Fruit fly (Drosophila melanogaster): ENCODE data around the gene CG15888.
A peak's percentile ranks its signal among the peaks of the same experiment; 100 is the strongest.

CG15888 gene

DNA sequence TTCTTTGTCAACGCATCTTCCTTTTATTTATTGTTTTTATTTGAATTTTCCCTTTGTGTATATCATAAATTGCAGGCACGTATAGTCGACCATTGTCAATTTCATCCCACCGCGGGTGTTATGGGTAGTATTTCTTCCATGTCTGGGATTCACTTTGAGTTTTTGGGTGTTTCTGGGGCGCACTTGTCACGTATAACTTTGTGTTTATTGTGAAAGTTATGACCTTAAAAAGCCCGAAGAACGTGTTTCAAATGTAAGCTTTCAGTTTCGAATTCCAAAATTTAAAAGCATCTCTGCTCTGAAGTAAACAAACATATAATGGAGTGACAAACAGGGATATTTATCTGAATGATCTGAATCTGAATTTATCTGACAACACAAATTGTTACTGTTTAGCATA lies 20.3 kb upstream of the CG15888 start:
- TF ChIP-seq fd96Ca (GFP tag; IDR thresholded peaks at IDR 0.05): no peak
- TF ChIP-seq CG13204 (GFP tag; optimal IDR thresholded peaks at IDR 0.05): no peak
- no peak for TF ChIP-seq CG8159 (tag; optimal IDR thresholded peaks at IDR 0.05)
- no peak for TF ChIP-seq EcR (GFP tag; optimal IDR thresholded peaks at IDR 0.05)
- no peak for TF ChIP-seq CG9948 (tag; optimal IDR thresholded peaks at IDR 0.05)
- no peak for TF ChIP-seq Ets98B (GFP tag; IDR thresholded peaks at IDR 0.05)
- TF ChIP-seq CG17806 (tag; optimal IDR thresholded peaks at IDR 0.05): no peak
- TF ChIP-seq D1 (tag; optimal IDR thresholded peaks at IDR 0.05): no peak
- TF ChIP-seq CG34367 (tag; optimal IDR thresholded peaks at IDR 0.05): no peak
- TF ChIP-seq CG15710 (tag; optimal IDR thresholded peaks at IDR 0.05): no peak
- no peak for TF ChIP-seq Snoo (tag; optimal IDR thresholded peaks at IDR 0.05)
- TF ChIP-seq CG8301 (tag; optimal IDR thresholded peaks at IDR 0.05): no peak
- TF ChIP-seq CG12605 (GFP tag; IDR thresholded peaks at IDR 0.05): no peak
- TF ChIP-seq Pif1B (GFP tag; optimal IDR thresholded peaks at IDR 0.05): no peak
- no peak for TF ChIP-seq CG14655 (GFP tag; optimal IDR thresholded peaks at IDR 0.05)

DNA sequence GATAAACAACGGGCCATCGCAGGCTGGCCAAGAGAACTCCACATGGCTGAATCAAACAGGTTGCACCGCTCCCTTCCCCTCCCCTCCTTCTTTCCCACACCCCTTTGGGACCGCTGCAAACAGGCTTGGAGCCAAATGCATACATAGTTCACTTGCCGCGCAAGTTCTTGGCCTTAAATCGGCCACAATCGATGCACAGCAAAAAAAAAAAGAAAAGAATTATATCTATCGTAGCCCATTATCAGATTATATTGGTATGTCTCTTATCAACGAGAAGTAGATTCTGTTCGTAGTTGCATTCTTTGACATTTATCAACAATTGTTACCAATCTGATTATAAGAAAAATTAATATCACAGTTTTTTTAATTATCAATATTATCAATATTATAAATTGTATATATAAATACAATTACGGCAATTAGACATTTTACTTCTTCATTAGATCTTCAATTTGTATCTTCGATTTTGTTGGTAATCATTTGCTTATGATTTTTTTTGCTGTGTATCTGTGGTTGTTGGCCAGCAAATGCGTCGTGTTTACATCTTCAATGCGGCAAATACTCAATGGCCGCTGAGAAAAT lies 19.1 kb upstream of the CG15888 start:
- TF ChIP-seq Snoo (tag; optimal IDR thresholded peaks at IDR 0.05) (peak; percentile 84), CG4496 (GFP tag; IDR thresholded peaks at IDR 0.05) (peak; percentile 51; the same call in 1 of the 3 replicates), CG9948 (tag; optimal IDR thresholded peaks at IDR 0.05) (peak; percentile 90), CG14655 (GFP tag; optimal IDR thresholded peaks at IDR 0.05) (peak; percentile 96), D1 (tag; optimal IDR thresholded peaks at IDR 0.05) (peak; percentile 73), CG8301 (tag; optimal IDR thresholded peaks at IDR 0.05) (peak; percentile 88), CG32121 (GFP tag; IDR thresholded peaks at IDR 0.05) (no peak), CG13204 (GFP tag; optimal IDR thresholded peaks at IDR 0.05) (peak; percentile 58), EcR (GFP tag; optimal IDR thresholded peaks at IDR 0.05) (peak; percentile 55), Pif1B (GFP tag; optimal IDR thresholded peaks at IDR 0.05) (peak; percentile 68), Ets98B (GFP tag; IDR thresholded peaks at IDR 0.05) (peak; percentile 45), rn (GFP tag; IDR thresholded peaks at IDR 0.05) (no peak), CG8159 (tag; optimal IDR thresholded peaks at IDR 0.05) (peak; percentile 91), fd96Ca (GFP tag; IDR thresholded peaks at IDR 0.05) (no peak; the same call in 1 of the 3 replicates), Pif1A (GFP tag; optimal IDR thresholded peaks at IDR 0.05) (peak; percentile 62), CG15710 (tag; optimal IDR thresholded peaks at IDR 0.05) (peak; percentile 84), CG17806 (tag; optimal IDR thresholded peaks at IDR 0.05) (peak; percentile 82), gl (tag; optimal IDR thresholded peaks at IDR 0.05) (peak; percentile 11), CG10348 (GFP tag; IDR thresholded peaks at IDR 0.05) (no peak), CG12605 (GFP tag; IDR thresholded peaks at IDR 0.05) (peak; percentile 65), CG34367 (tag; optimal IDR thresholded peaks at IDR 0.05) (peak; percentile 77)

DNA sequence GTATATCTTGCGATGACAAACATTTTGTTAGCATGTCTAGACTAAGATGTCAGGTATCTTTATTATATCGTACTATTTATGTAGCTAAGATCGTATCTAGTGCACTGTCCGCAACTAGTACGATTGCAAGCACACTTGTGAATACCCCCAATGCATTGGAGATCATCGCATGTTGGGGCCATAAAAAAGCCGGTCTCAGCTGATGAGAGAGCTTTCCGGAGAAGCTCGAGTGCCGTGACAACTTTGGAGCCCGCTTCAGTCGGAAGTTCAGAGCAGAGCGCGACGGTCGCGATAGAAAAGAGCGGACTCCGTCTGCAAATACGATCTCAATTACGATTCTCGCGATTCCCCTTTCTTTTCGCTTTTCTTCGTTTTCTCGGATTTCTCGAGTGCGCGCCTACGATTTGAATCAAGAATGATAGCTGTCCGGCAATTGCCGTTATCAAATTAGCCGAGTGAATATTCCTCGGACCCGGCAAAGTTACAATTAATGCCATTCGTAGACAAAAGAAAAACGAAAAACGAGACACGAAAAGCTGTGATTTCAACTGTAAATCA lies 18.3 kb upstream of the CG15888 start:
- TF ChIP-seq gl (tag; optimal IDR thresholded peaks at IDR 0.05) (no peak), CG4496 (GFP tag; IDR thresholded peaks at IDR 0.05) (peak; percentile 83), CG12605 (GFP tag; IDR thresholded peaks at IDR 0.05) (no peak), EcR (GFP tag; optimal IDR thresholded peaks at IDR 0.05) (no peak), fd96Ca (GFP tag; IDR thresholded peaks at IDR 0.05) (peak; percentile 29; the same call in 1 of the 3 replicates)

DNA sequence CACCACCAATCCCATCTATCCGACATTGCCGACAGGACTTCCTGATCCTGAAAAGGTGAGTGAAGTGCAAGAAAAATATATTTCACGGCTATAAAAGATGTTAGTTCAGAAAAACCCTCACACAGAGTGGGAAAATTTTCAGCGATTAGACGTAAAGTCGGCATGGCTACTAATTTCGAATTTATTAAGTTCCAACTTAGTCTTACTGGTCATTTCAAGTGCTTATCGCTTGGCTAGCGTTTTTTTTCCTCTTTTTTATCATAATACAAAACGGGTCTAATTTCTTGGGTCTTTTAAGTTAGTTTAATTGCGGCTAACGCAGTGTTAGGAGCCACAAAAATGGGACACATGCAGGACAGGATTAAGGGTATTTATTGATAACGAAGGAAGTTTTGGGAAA lies 16.8 kb upstream of the CG15888 start, which contains the start of gene CG43208:
Gene CG43208 (plus strand): TSS at position 301 of the 400 bp plus-strand sequence.
- TF ChIP-seq D1 (tag; optimal IDR thresholded peaks at IDR 0.05) (no peak), CG8159 (tag; optimal IDR thresholded peaks at IDR 0.05) (no peak)

DNA sequence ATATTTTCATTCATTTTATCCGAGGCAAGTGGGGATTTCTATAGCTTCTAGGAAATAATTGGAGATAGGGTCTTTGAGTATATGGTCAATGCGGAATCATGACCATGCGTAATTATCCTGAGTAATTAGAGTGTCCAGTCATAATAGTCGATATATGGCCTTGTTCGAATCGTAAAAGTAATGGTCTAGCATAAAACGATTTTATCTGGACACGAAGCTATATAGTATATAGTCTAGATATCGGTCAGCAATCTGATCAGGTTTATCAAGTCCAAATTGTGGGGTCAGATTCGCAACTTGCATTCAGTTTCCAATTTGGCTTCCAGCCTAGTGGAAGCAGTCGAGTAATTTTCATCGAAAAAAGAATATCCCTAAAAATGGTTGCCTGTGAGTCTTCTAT lies 16.0 kb upstream of the CG15888 start, which contains the start of gene CG32473:
Gene CG32473 (plus strand): TSS at position 301 of the 400 bp plus-strand sequence.
- TF ChIP-seq Pif1A (GFP tag; optimal IDR thresholded peaks at IDR 0.05): no peak
- no peak for TF ChIP-seq Snoo (tag; optimal IDR thresholded peaks at IDR 0.05)
- no peak for TF ChIP-seq CG9948 (tag; optimal IDR thresholded peaks at IDR 0.05)
- no peak for TF ChIP-seq D1 (tag; optimal IDR thresholded peaks at IDR 0.05)
- no peak for TF ChIP-seq CG4496 (GFP tag; IDR thresholded peaks at IDR 0.05)
- TF ChIP-seq CG8301 (tag; optimal IDR thresholded peaks at IDR 0.05): no peak
- no peak for TF ChIP-seq EcR (GFP tag; optimal IDR thresholded peaks at IDR 0.05)
- no peak for TF ChIP-seq Ets98B (GFP tag; IDR thresholded peaks at IDR 0.05)
- no peak for TF ChIP-seq CG34367 (tag; optimal IDR thresholded peaks at IDR 0.05)
- no peak for TF ChIP-seq CG13204 (GFP tag; optimal IDR thresholded peaks at IDR 0.05)
- no peak for TF ChIP-seq CG8159 (tag; optimal IDR thresholded peaks at IDR 0.05)
- TF ChIP-seq CG32121 (GFP tag; IDR thresholded peaks at IDR 0.05): no peak
- no peak for TF ChIP-seq Pif1B (GFP tag; optimal IDR thresholded peaks at IDR 0.05)
- TF ChIP-seq CG12605 (GFP tag; IDR thresholded peaks at IDR 0.05): no peak
- TF ChIP-seq rn (GFP tag; IDR thresholded peaks at IDR 0.05): no peak
- no peak for TF ChIP-seq CG17806 (tag; optimal IDR thresholded peaks at IDR 0.05)
- no peak for TF ChIP-seq fd96Ca (GFP tag; IDR thresholded peaks at IDR 0.05)
- no peak for TF ChIP-seq CG15710 (tag; optimal IDR thresholded peaks at IDR 0.05)

DNA sequence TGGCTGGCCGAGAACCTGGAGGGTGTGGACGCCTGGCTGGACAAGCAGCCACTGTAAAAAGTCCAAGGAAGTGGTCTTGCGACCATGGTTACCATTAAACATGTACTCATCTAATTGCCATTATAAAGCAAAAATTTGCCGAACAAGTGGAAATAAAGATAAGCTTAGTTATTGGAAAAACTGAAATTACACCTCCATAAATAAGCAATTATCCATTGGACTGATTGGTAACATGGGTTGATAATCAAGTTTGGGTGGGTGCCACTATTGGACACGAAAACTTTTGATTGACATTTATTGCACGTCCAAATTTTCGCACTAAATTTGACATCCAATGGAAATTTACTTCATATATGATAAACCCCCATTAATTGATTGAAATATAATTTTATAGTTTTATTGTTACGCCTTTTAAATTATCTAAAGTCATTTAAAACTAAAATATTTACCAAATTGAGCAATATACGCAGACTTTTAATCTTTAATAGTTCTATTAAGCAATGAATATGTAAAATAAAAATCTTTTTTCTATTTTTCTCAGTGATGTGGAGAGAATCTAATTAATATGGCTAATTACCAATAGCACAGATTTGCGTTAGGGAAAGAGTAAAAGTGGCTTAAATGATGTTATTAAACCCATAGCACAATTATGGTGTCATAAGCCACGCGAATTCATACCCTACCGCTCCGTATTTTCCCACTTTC lies 11.9 kb upstream of the CG15888 start, which contains the start of gene CG8774:
Gene CG8774 (plus strand): TSS at position 655 of the 705 bp plus-strand sequence.
- TF ChIP-seq EcR (GFP tag; optimal IDR thresholded peaks at IDR 0.05) (no peak), gl (tag; optimal IDR thresholded peaks at IDR 0.05) (no peak), CG14655 (GFP tag; optimal IDR thresholded peaks at IDR 0.05) (no peak), CG8301 (tag; optimal IDR thresholded peaks at IDR 0.05) (no peak), CG34367 (tag; optimal IDR thresholded peaks at IDR 0.05) (no peak), Pif1A (GFP tag; optimal IDR thresholded peaks at IDR 0.05) (no peak), CG9948 (tag; optimal IDR thresholded peaks at IDR 0.05) (no peak), CG13204 (GFP tag; optimal IDR thresholded peaks at IDR 0.05) (no peak), CG4496 (GFP tag; IDR thresholded peaks at IDR 0.05) (no peak), D1 (tag; optimal IDR thresholded peaks at IDR 0.05) (no peak), CG15710 (tag; optimal IDR thresholded peaks at IDR 0.05) (no peak), Ets98B (GFP tag; IDR thresholded peaks at IDR 0.05) (no peak), rn (GFP tag; IDR thresholded peaks at IDR 0.05) (no peak)
